Fruit fly (Drosophila melanogaster) whole organism, wandering third instar larva: ENCODE data around the gene Crg-1.
A peak's percentile ranks its signal among the peaks of the same experiment; 100 is the strongest.

Experiments
- HLH106 ChIP-seq: fragments of 200-800 bp; optimal IDR thresholded peaks from 3 replicates; lab custom pipeline; 2019; ENCODE audit warnings: missing biosample characterization, mild to moderate bottlenecking, missing genetic modification characterization, moderate library complexity
- OdsH ChIP-seq: fragments of 200-800 bp; sonication (Bioruptor generic); optimal IDR thresholded peaks from 2 replicates; lab custom pipeline; 2016; ENCODE audit warnings: missing biosample characterization, mild to moderate bottlenecking, missing genetic modification characterization
- dsf ChIP-seq: sonication (Bioruptor generic); optimal IDR thresholded peaks from 2 replicates; lab custom pipeline; 2016; ENCODE audit warnings: missing biosample characterization, missing genetic modification characterization, borderline replicate concordance
- fru ChIP-seq: fragments of 200-800 bp; sonication (Bioruptor generic); optimal IDR thresholded peaks from 3 replicates; lab custom pipeline; 2016; ENCODE audit warnings: missing biosample characterization, mild to moderate bottlenecking, missing genetic modification characterization
- h ChIP-seq: fragments of 200-800 bp; sonication (Bioruptor generic); optimal IDR thresholded peaks from 3 replicates; lab custom pipeline; 2016; ENCODE audit warnings: missing biosample characterization, mild to moderate bottlenecking, missing genetic modification characterization
- pan ChIP-seq: fragments of >200 bp; optimal IDR thresholded peaks from 2 replicates; lab custom pipeline; 2017

- TF ChIP-seq OdsH (GFP tag; lab: Kevin White, UChicago) (no peak), HLH106 (tag; lab: Kevin White, UChicago) (no peak), pan (lab: Kevin White, UChicago) (no peak), dsf (no peak), h (GFP tag; lab: Kevin White, UChicago) (peak; percentile 13), fru (GFP tag; lab: Kevin White, UChicago) (no peak)
Measured at dm6 chrX:3748741-3749484, 44.1 kb upstream of the Crg-1 start.
